Fruit fly (Drosophila melanogaster) whole organism, embryonic: ENCODE results near the gene CG32373.

Experiments
- Awh ChIP-seq: fragments of 200-800 bp; sonication (Bioruptor generic); IDR thresholded peaks from 2 replicates; pipeline ENCODE4, ENCODE4 v1.3.6; 2022; ENCODE audit warnings: missing biosample characterization, missing genetic modification characterization
- CG11723 ChIP-seq: fragments of 200-800 bp; sonication (Bioruptor generic); optimal IDR thresholded peaks from 2 replicates; lab custom pipeline; 2017; ENCODE audit warnings: missing biosample characterization, mild to moderate bottlenecking, missing genetic modification characterization
- CG12071 ChIP-seq: fragments of 200-800 bp; sonication (Bioruptor generic); optimal IDR thresholded peaks from 3 replicates; lab custom pipeline; 2018; ENCODE audit warnings: missing biosample characterization, mild to moderate bottlenecking, missing genetic modification characterization
- CG13775 ChIP-seq: fragments of 200-800 bp; sonication (Bioruptor generic); optimal IDR thresholded peaks from 3 replicates; lab custom pipeline; 2017; ENCODE audit warnings: missing biosample characterization, mild to moderate bottlenecking, missing genetic modification characterization
- CG14441 ChIP-seq: fragments of 200-800 bp; sonication (Bioruptor generic); IDR thresholded peaks from 2 replicates; pipeline ENCODE4 v1.3.6; 2022; ENCODE audit warnings: missing biosample characterization, missing genetic modification characterization
- CG15011 ChIP-seq: fragments of 200-800 bp; sonication (Bioruptor generic); optimal IDR thresholded peaks from 3 replicates; lab custom pipeline; 2018; ENCODE audit warnings: missing biosample characterization, mild to moderate bottlenecking, missing genetic modification characterization
- CG15479 ChIP-seq: fragments of 200-800 bp; sonication (Bioruptor generic); optimal IDR thresholded peaks from 3 replicates; lab custom pipeline; 2019; ENCODE audit warnings: missing biosample characterization, mild to moderate bottlenecking, missing genetic modification characterization, moderate library complexity
- CG15696 ChIP-seq: fragments of 200-800 bp; sonication (Bioruptor generic); optimal IDR thresholded peaks from 2 replicates; lab custom pipeline; 2019; ENCODE audit warnings: missing biosample characterization, mild to moderate bottlenecking, missing genetic modification characterization, moderate library complexity
- CG17328 ChIP-seq: fragments of 200-800 bp; sonication (Bioruptor generic); IDR thresholded peaks from 2 replicates; pipeline ENCODE4 v1.3.6; 2022; ENCODE audit warnings: missing biosample characterization, missing genetic modification characterization
- CG2120 ChIP-seq: fragments of 200-800 bp; sonication (Bioruptor generic); optimal IDR thresholded peaks from 3 replicates; lab custom pipeline; 2016; ENCODE audit warnings: missing biosample characterization, missing genetic modification characterization
- CG31224 ChIP-seq: fragments of 200-800 bp; sonication (Bioruptor generic); IDR thresholded peaks from 2 replicates; pipeline ENCODE4 v1.3.6; 2022; ENCODE audit warnings: missing biosample characterization, missing genetic modification characterization
- CG32767 ChIP-seq: fragments of 200-800 bp; sonication (Bioruptor generic); IDR thresholded peaks from 2 replicates; pipeline ENCODE4 v1.3.6; 2022; ENCODE audit warnings: missing biosample characterization, missing genetic modification characterization
- CG3407 ChIP-seq: fragments of 200-800 bp; sonication (Bioruptor generic); optimal IDR thresholded peaks from 2 replicates; lab custom pipeline; 2018; ENCODE audit warnings: missing biosample characterization, mild to moderate bottlenecking, missing genetic modification characterization
- CG6813 ChIP-seq: fragments of 200-800 bp; sonication (Bioruptor generic); optimal IDR thresholded peaks from 2 replicates; lab custom pipeline; 2017; ENCODE audit warnings: missing biosample characterization, missing genetic modification characterization, mild to moderate bottlenecking, moderate library complexity, missing genetic modification reagents
- CG7372 ChIP-seq: fragments of 200-800 bp; sonication (Bioruptor generic); IDR thresholded peaks from 2 replicates; pipeline ENCODE4 v1.3.6; 2022; ENCODE audit warnings: missing biosample characterization, missing genetic modification characterization
- CG9437 ChIP-seq: fragments of 200-800 bp; sonication (Bioruptor generic); optimal IDR thresholded peaks from 2 replicates; lab custom pipeline; 2018; ENCODE audit warnings: missing biosample characterization, mild to moderate bottlenecking, missing genetic modification characterization
- CG9932 ChIP-seq: fragments of 200-800 bp; sonication (Bioruptor generic); IDR thresholded peaks from 2 replicates; pipeline ENCODE4 v1.3.6; 2022; ENCODE audit warnings: missing biosample characterization, missing genetic modification characterization
- Eip74EF ChIP-seq, 2 experiments: fragments of 200-800 bp in 1 of 2; fragments of >200 bp in 1 of 2; sonication (Bioruptor generic) in 1 of 2; optimal IDR thresholded peaks; 2 replicates each; lab custom pipeline; 2017 to 2019; ENCODE audit warnings: missing biosample characterization in 2 of 2, missing genetic modification characterization in 2 of 2, mild to moderate bottlenecking in 1 of 2, moderate library complexity in 1 of 2
- HLH3B ChIP-seq: fragments of 200-800 bp; sonication (Bioruptor generic); IDR thresholded peaks from 2 replicates; pipeline ENCODE4 v1.3.6; 2022; ENCODE audit warnings: missing biosample characterization, missing genetic modification characterization
- MTF-1 ChIP-seq: fragments of 200-800 bp; sonication (Bioruptor generic); optimal IDR thresholded peaks from 2 replicates; lab custom pipeline; 2018; ENCODE audit warnings: missing biosample characterization, mild to moderate bottlenecking, missing genetic modification characterization, borderline replicate concordance
- PHDP ChIP-seq: fragments of 200-800 bp; sonication (Bioruptor generic); optimal IDR thresholded peaks from 3 replicates; lab custom pipeline; 2018; ENCODE audit warnings: missing biosample characterization, mild to moderate bottlenecking, missing genetic modification characterization, moderate library complexity
- Pdp1 ChIP-seq, 2 experiments: fragments of 200-800 bp; sonication (Bioruptor generic); optimal IDR thresholded peaks; 3 replicates each; lab custom pipeline; 2016; ENCODE audit warnings: missing biosample characterization in 2 of 2, missing genetic modification characterization in 2 of 2, mild to moderate bottlenecking in 1 of 2, moderate library complexity in 1 of 2
- Rx ChIP-seq: fragments of 200-800 bp; sonication (Bioruptor generic); IDR thresholded peaks from 2 replicates; pipeline ENCODE4 v1.3.6; 2022; ENCODE audit warnings: missing biosample characterization, missing genetic modification characterization
- Scr ChIP-seq: fragments of 200-800 bp; sonication (Bioruptor generic); IDR thresholded peaks from 2 replicates; pipeline ENCODE4 v1.3.6; 2022; ENCODE audit warnings: missing biosample characterization, missing genetic modification characterization; ENCODE audit not compliant: partially characterized antibody
- Trl ChIP-seq, 3 experiments: fragments of >200 bp in 2 of 3; fragments of 200-800 bp in 1 of 3; sonication (Bioruptor generic) in 1 of 3; optimal IDR thresholded peaks; 2 replicates in 1 of 3; 3 replicates in 2 of 3; lab custom pipeline; 2016 to 2017; ENCODE audit warnings: missing biosample characterization in 1 of 3, missing genetic modification characterization in 1 of 3
- ato ChIP-seq: fragments of 200-800 bp; sonication (Bioruptor generic); IDR thresholded peaks from 2 replicates; pipeline ENCODE4 v1.3.6; 2022; ENCODE audit warnings: missing biosample characterization, missing genetic modification characterization; ENCODE audit not compliant: partially characterized antibody
- cas ChIP-seq: fragments of 200-800 bp; sonication (Bioruptor generic); IDR thresholded peaks from 2 replicates; pipeline ENCODE4 v1.3.6; 2022; ENCODE audit warnings: missing biosample characterization, missing genetic modification characterization
- crc ChIP-seq: fragments of 200-800 bp; sonication (Bioruptor generic); optimal IDR thresholded peaks from 2 replicates; lab custom pipeline; 2016; ENCODE audit warnings: missing biosample characterization, missing genetic modification characterization
- crp ChIP-seq, 2 experiments: fragments of 200-800 bp; sonication (Bioruptor generic); optimal IDR thresholded peaks; 2 replicates in 1 of 2; 3 replicates in 1 of 2; lab custom pipeline; 2017; ENCODE audit warnings: missing biosample characterization in 2 of 2, missing genetic modification characterization in 2 of 2, mild to moderate bottlenecking in 1 of 2, moderate library complexity in 1 of 2
- eve ChIP-seq, 2 experiments: fragments of >200 bp; optimal IDR thresholded peaks; 2 replicates each; lab custom pipeline; 2017; ENCODE audit warnings: missing biosample characterization in 2 of 2, missing genetic modification characterization in 2 of 2
- ewg ChIP-seq: fragments of 200-800 bp; sonication (Bioruptor generic); optimal IDR thresholded peaks from 3 replicates; lab custom pipeline; 2017; ENCODE audit warnings: mild to moderate bottlenecking, missing biosample characterization, missing genetic modification reagents, missing genetic modification characterization
- fd96Cb ChIP-seq: fragments of 200-800 bp; sonication (Bioruptor generic); optimal IDR thresholded peaks from 2 replicates; lab custom pipeline; 2018; ENCODE audit warnings: missing biosample characterization, mild to moderate bottlenecking, missing genetic modification characterization, moderate library complexity
- grn ChIP-seq: fragments of 200-800 bp; sonication (Bioruptor generic); optimal IDR thresholded peaks from 3 replicates; lab custom pipeline; 2017; ENCODE audit warnings: missing biosample characterization, missing genetic modification characterization
- ind ChIP-seq: fragments of 200-800 bp; sonication (Bioruptor generic); optimal IDR thresholded peaks from 3 replicates; lab custom pipeline; 2016; ENCODE audit warnings: missing biosample characterization, missing genetic modification characterization
- jing ChIP-seq: fragments of 200-800 bp; sonication (Bioruptor generic); optimal IDR thresholded peaks from 2 replicates; lab custom pipeline; 2018; ENCODE audit warnings: missing biosample characterization, mild to moderate bottlenecking, missing genetic modification characterization
- lilli ChIP-seq: fragments of 200-800 bp; sonication (Bioruptor generic); optimal IDR thresholded peaks from 3 replicates; lab custom pipeline; 2016; ENCODE audit warnings: missing biosample characterization, missing genetic modification characterization
- nau ChIP-seq: fragments of 200-800 bp; sonication (Bioruptor generic); optimal IDR thresholded peaks from 3 replicates; lab custom pipeline; 2017; ENCODE audit warnings: missing biosample characterization, mild to moderate bottlenecking, missing genetic modification characterization, missing genetic modification reagents
- rib ChIP-seq: fragments of 200-800 bp; sonication (Bioruptor generic); IDR thresholded peaks from 2 replicates; pipeline ENCODE4 v1.3.6; 2022; ENCODE audit warnings: missing biosample characterization, missing genetic modification characterization
- sd ChIP-seq: fragments of 200-800 bp; sonication (Bioruptor generic); optimal IDR thresholded peaks from 3 replicates; lab custom pipeline; 2018; ENCODE audit warnings: missing biosample characterization, mild to moderate bottlenecking, missing genetic modification characterization, moderate library complexity
- sob ChIP-seq: fragments of 200-800 bp; sonication (Bioruptor generic); IDR thresholded peaks from 2 replicates; pipeline ENCODE4 v1.3.6; 2022; ENCODE audit warnings: missing biosample characterization, missing genetic modification characterization
- tin ChIP-seq: fragments of 200-800 bp; sonication (Bioruptor generic); optimal IDR thresholded peaks from 3 replicates; lab custom pipeline; 2016; ENCODE audit warnings: missing biosample characterization, missing genetic modification characterization
- tna ChIP-seq: fragments of 200-800 bp; sonication (Bioruptor generic); IDR thresholded peaks from 2 replicates; pipeline ENCODE4 v1.3.6; 2022; ENCODE audit warnings: missing biosample characterization, missing genetic modification characterization; ENCODE audit not compliant: partially characterized antibody
- wek ChIP-seq: fragments of 200-800 bp; sonication (Bioruptor generic); optimal IDR thresholded peaks from 3 replicates; lab custom pipeline; 2018; ENCODE audit warnings: missing biosample characterization, mild to moderate bottlenecking, missing genetic modification characterization, moderate library complexity
- zen2 ChIP-seq: fragments of 200-800 bp; sonication (Bioruptor generic); IDR thresholded peaks from 3 replicates; pipeline ENCODE4 v1.3.6; 2022; ENCODE audit warnings: missing biosample characterization, missing genetic modification characterization; ENCODE audit not compliant: partially characterized antibody

CG32373 gene

DNA sequence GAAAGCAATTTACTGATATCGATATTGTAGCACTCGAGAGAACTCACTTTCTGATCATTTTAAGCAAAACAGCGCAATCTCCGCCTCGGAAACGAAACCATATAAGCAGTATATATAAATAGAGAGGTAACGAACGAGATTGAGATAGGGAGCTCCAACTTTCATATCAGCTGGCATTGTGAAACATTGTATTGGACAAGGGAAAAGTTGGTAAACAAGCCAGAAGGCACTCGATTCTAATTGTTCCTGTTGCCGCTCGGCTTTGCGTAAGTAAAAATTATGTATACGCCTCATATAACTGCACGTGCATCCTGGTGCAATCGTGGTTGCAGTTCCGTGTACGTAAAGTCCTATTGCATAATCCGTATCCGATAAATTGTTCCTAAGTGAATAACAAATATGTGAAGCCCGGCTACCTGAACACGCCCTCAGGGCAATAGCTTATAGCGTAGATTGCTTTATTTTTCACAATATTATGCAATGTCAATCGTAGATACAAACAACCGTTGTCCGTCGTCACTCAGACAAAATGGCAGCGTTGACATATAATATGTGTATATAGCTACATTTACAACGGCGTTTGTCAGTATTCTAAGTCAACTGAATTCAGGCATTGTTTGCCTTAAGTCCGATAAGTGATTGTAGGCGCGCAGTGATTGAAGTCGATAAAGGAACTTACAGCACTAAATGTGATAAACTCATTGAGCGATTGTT is 156.3 kb downstream of the CG32373 start (continued):
- TF ChIP-seq CG6813 (GFP tag; lab: Kevin White, UChicago) (no peak), CG2120 (GFP tag; lab: Kevin White, UChicago) (no peak), CG9932 (no peak), Scr (GFP tag; lab: Robert Waterston, UW) (no peak), grn (GFP tag; lab: Kevin White, UChicago) (peak; percentile 41), CG15696 (tag; lab: Kevin White, UChicago) (peak; percentile 40), crp (GFP tag; optimal IDR thresholded peaks at IDR 0.05; lab: Kevin White, UChicago) (no peak), fd96Cb (tag; lab: Kevin White, UChicago) (no peak)

DNA sequence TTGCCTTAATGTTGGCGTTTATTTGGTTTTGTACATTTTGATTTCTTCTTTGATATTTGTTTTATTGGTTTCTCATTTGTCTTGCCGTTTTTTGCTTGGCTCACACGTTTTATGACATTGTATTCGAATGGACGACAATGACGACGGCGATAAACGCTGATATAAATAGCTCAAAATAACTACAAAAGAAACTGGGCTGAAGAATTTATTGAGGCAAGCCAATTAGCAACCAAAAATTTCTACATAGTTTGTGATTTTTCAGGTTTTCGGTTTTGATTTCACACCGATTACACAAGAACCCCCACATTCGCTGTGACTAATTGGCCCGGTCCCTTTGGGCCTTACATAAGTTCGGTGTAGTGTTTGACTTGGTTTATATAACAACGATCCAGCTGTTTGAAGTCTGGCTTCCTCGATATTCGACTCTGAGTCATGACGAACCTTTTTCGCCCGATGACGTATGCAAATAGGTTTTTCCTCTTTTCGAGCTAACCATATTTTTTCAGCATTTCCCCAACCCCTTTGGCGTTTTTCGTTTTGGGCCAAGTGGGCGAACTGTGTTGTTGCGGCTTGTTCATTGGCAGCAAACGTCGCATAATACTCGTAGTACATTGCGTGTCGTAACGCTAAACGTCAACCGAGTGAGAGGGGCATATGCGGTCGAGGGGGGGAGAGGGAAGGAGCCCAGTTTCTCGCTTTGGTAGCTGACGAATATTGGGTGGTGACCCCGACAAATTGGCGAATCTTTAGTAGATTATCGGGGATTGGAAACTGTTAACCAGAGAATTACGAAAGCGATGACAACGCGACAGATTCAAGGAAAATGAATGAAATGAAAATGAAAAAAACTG is 157.4 kb downstream of the CG32373 start:
- TF ChIP-seq nau (GFP tag; lab: Kevin White, UChicago): no peak
- TF ChIP-seq cas: no peak
- no peak for TF ChIP-seq Eip74EF (GFP tag; optimal IDR thresholded peaks at IDR 0.05; lab: Kevin White, UChicago)
- TF ChIP-seq crc: no peak
- TF ChIP-seq zen2 (GFP tag; lab: Robert Waterston, UW): no peak
- no peak for TF ChIP-seq CG3407 (GFP tag; lab: Kevin White, UChicago)
- TF ChIP-seq CG17328 (GFP tag; lab: Robert Waterston, UW): no peak
- peak; percentile 38; the same call in 1 of the 2 replicates for TF ChIP-seq tna (GFP tag; lab: Robert Waterston, UW)
- no peak for TF ChIP-seq MTF-1 (GFP tag; lab: Kevin White, UChicago)
- no peak for TF ChIP-seq wek (GFP tag; lab: Kevin White, UChicago)
- TF ChIP-seq PHDP (tag; lab: Kevin White, UChicago): no peak
- no peak for TF ChIP-seq CG13775
- no peak for TF ChIP-seq CG7372 (GFP tag; lab: Robert Waterston, UW)
- peak in 1 of 2 experiments; percentile 98 for TF ChIP-seq Pdp1 (GFP tag; optimal IDR thresholded peaks at IDR 0.05; lab: Kevin White, UChicago)
- no peak for TF ChIP-seq Awh (GFP tag; lab: Robert Waterston, UW)
- TF ChIP-seq CG15479: no peak
- TF ChIP-seq Rx: no peak
- TF ChIP-seq CG11723 (GFP tag; lab: Kevin White, UChicago): no peak
- no peak for TF ChIP-seq HLH3B (GFP tag; lab: Robert Waterston, UW)
- no peak for TF ChIP-seq CG31224 (GFP tag; lab: Robert Waterston, UW)
- TF ChIP-seq CG9437 (GFP tag; lab: Kevin White, UChicago): peak; percentile 89
- TF ChIP-seq rib (GFP tag; lab: Robert Waterston, UW): 0 out of 2 replicates have a peak, but pooled peaks have one; percentile 21
- TF ChIP-seq tin (GFP tag; lab: Kevin White, UChicago): no peak
- no peak for TF ChIP-seq ato (GFP tag; lab: Robert Waterston, UW)
- no peak for TF ChIP-seq jing (GFP tag; lab: Kevin White, UChicago)
- TF ChIP-seq sd (tag; lab: Kevin White, UChicago): peak; percentile 62
- TF ChIP-seq ind (GFP tag; lab: Kevin White, UChicago): no peak
- 0 out of 2 replicates have a peak, but pooled peaks have one; percentile 7 for TF ChIP-seq sob
- no peak for TF ChIP-seq lilli (GFP tag; lab: Kevin White, UChicago)
- no peak for TF ChIP-seq Trl (optimal IDR thresholded peaks at IDR 0.05; lab: Kevin White, UChicago)
- TF ChIP-seq Trl (GFP tag; optimal IDR thresholded peaks at IDR 0.05; lab: Kevin White, UChicago): no peak
- no peak for TF ChIP-seq ewg
- no peak for TF ChIP-seq CG32767
- TF ChIP-seq CG15011: no peak
- TF ChIP-seq eve (GFP tag; optimal IDR thresholded peaks at IDR 0.05; lab: Kevin White, UChicago): peak in 1 of 2 experiments; percentile 31
- no peak for TF ChIP-seq CG14441 (GFP tag; lab: Robert Waterston, UW)
- no peak for TF ChIP-seq CG6813 (GFP tag; lab: Kevin White, UChicago)
- TF ChIP-seq CG12071 (GFP tag; lab: Kevin White, UChicago): no peak
